Worm (Caenorhabditis elegans): Measurements from ENCODE around the gene cest-31.

DNA sequence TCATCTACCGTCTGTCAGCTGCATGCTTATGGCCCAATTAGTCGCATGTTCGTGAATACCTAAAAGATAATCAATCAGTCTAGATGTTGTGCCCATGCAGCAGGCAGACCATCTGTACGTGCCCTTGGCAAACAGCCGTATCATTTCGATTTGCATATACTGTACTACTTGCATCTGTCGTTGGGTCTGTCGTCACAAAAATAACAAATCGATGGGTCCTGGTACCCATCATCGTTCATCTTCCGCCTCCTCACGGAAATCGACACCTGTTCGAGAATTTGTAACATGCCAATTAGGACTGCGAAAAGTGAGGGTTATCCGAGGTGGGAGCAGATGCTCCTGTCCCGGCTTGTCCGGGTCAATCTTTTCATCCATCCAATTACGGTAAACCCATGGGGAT lies 9.2 kb downstream of the cest-31 start:
- no peak for TF ChIP-seq ztf-29 (GFP tag; IDR thresholded peaks at IDR 0.05)
- TF ChIP-seq tab-1 (GFP tag; IDR thresholded peaks at IDR 0.05), result no peak
- TF ChIP-seq klf-2 (GFP tag; conservative IDR thresholded peaks at IDR 0.05), result no peak
- no peak for TF ChIP-seq ref-1 (GFP tag; conservative IDR thresholded peaks at IDR 0.05)
- TF ChIP-seq med-1 (GFP tag; optimal IDR thresholded peaks at IDR 0.05; ENCODE audit: insufficient read depth), result no peak

Measured in whole organism, midembryonic.